Fruit fly (Drosophila melanogaster): Measurements from ENCODE around the gene Sirup.

Gene Sirup

dm6 chr2L:7989868-7990267 is 8.8 kb upstream of the Sirup start:
- TF ChIP-seq usp (GFP tag; optimal IDR thresholded peaks at IDR 0.05) (no peak), Rel (GFP tag; optimal IDR thresholded peaks at IDR 0.05) (no peak), Rel (tag; optimal IDR thresholded peaks at IDR 0.05) (no peak), jim (GFP tag; optimal IDR thresholded peaks at IDR 0.05) (no peak), Abd-B (GFP tag; optimal IDR thresholded peaks at IDR 0.05) (no peak), h (GFP tag; optimal IDR thresholded peaks at IDR 0.05) (no peak), HLH106 (tag; optimal IDR thresholded peaks at IDR 0.05) (no peak), brk (GFP tag; optimal IDR thresholded peaks at IDR 0.05) (no peak), GATAd (GFP tag; optimal IDR thresholded peaks at IDR 0.05) (no peak), Dif (GFP tag; optimal IDR thresholded peaks at IDR 0.05; ENCODE audit: partially characterized antibody) (no peak), foxo (GFP tag; optimal IDR thresholded peaks at IDR 0.05) (no peak), fru (GFP tag; optimal IDR thresholded peaks at IDR 0.05) (no peak), CG9705 (GFP tag; optimal IDR thresholded peaks at IDR 0.05) (no peak), OdsH (GFP tag; optimal IDR thresholded peaks at IDR 0.05) (no peak)

DNA sequence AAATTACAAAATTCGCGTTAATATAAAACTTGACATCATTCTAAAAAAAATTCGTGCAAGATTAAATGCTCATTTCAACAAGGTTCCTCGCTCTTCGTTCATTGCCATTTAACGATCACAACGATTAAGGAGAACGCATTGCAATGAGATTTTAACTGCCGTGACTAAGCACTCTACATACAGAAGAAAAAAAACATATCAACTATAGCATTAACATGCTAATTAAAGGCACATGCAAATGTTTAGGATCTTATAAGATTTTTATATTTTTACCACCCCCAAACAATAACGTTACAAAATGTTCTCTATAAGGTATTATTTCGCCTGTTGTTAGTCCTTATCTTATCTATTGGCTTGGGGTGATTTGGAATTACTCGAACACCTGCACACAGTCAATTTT is 7.9 kb upstream of the Sirup start:
- TF ChIP-seq HLH106 (tag; optimal IDR thresholded peaks at IDR 0.05) (no peak), Sp1 (GFP tag; optimal IDR thresholded peaks at IDR 0.05) (no peak), Abd-B (GFP tag; optimal IDR thresholded peaks at IDR 0.05) (no peak), CG9705 (GFP tag; optimal IDR thresholded peaks at IDR 0.05) (no peak), dmrt93B (GFP tag; optimal IDR thresholded peaks at IDR 0.05) (no peak), N (GFP tag; optimal IDR thresholded peaks at IDR 0.05) (no peak), pan (optimal IDR thresholded peaks at IDR 0.05) (no peak), CrebA (GFP tag; optimal IDR thresholded peaks at IDR 0.05; ENCODE audit: borderline replicate concordance) (no peak), usp (GFP tag; optimal IDR thresholded peaks at IDR 0.05) (no peak), Myc (optimal IDR thresholded peaks at IDR 0.05) (no peak), fru (GFP tag; optimal IDR thresholded peaks at IDR 0.05) (no peak)

dm6 chr2L:7991391-7991876 is 7.2 kb upstream of the Sirup start:
- TF ChIP-seq woc (GFP tag; optimal IDR thresholded peaks at IDR 0.05) (no peak), dl (GFP tag; optimal IDR thresholded peaks at IDR 0.05; ENCODE audit: insufficient read depth in 1 of 2, partially characterized antibody in 2 of 2) (peak; percentile 26 to 69), Sp1 (GFP tag; optimal IDR thresholded peaks at IDR 0.05) (no peak), brk (GFP tag; optimal IDR thresholded peaks at IDR 0.05) (no peak), tai (GFP tag; optimal IDR thresholded peaks at IDR 0.05) (no peak), lola (GFP tag; optimal IDR thresholded peaks at IDR 0.05) (no peak), Hr83 (GFP tag; optimal IDR thresholded peaks at IDR 0.05; ENCODE audit: poor library complexity, severe bottlenecking) (peak; percentile 51), Dif (GFP tag; optimal IDR thresholded peaks at IDR 0.05; ENCODE audit: partially characterized antibody) (peak; percentile 46), HLH106 (tag; optimal IDR thresholded peaks at IDR 0.05) (peak; percentile 4), Dfd (GFP tag; optimal IDR thresholded peaks at IDR 0.05) (no peak)

- TF ChIP-seq Sp1 (GFP tag; optimal IDR thresholded peaks at IDR 0.05) (peak; percentile 77), Jra (GFP tag; optimal IDR thresholded peaks at IDR 0.05) (no peak), Hr83 (GFP tag; optimal IDR thresholded peaks at IDR 0.05; ENCODE audit: poor library complexity, severe bottlenecking) (no peak), tai (GFP tag; optimal IDR thresholded peaks at IDR 0.05) (peak; percentile 75), Rel (GFP tag; optimal IDR thresholded peaks at IDR 0.05) (no peak), Rel (tag; optimal IDR thresholded peaks at IDR 0.05) (peak; percentile 55), Mio (GFP tag; optimal IDR thresholded peaks at IDR 0.05) (no peak), dsf (GFP tag; optimal IDR thresholded peaks at IDR 0.05; ENCODE audit: borderline replicate concordance) (no peak), psq (GFP tag; optimal IDR thresholded peaks at IDR 0.05) (peak; percentile 52), HLH106 (tag; optimal IDR thresholded peaks at IDR 0.05) (peak; percentile 75), dmrt93B (GFP tag; optimal IDR thresholded peaks at IDR 0.05) (peak; percentile 15), h (GFP tag; optimal IDR thresholded peaks at IDR 0.05) (peak; percentile 16), CrebA (GFP tag; optimal IDR thresholded peaks at IDR 0.05; ENCODE audit: borderline replicate concordance) (no peak), brk (GFP tag; optimal IDR thresholded peaks at IDR 0.05) (peak; percentile 46), Dif (GFP tag; optimal IDR thresholded peaks at IDR 0.05; ENCODE audit: partially characterized antibody) (no peak), br (GFP tag; optimal IDR thresholded peaks at IDR 0.05) (peak; percentile 60), rgr (GFP tag; optimal IDR thresholded peaks at IDR 0.05) (peak; percentile 55), sv (GFP tag; optimal IDR thresholded peaks at IDR 0.05) (no peak), ey (GFP tag; optimal IDR thresholded peaks at IDR 0.05) (peak; percentile 73), foxo (GFP tag; optimal IDR thresholded peaks at IDR 0.05) (peak in 1 of 2 experiments; percentile 41), Myc (optimal IDR thresholded peaks at IDR 0.05) (no peak), N (GFP tag; optimal IDR thresholded peaks at IDR 0.05) (no peak), usp (GFP tag; optimal IDR thresholded peaks at IDR 0.05) (no peak), GATAd (GFP tag; optimal IDR thresholded peaks at IDR 0.05) (no peak), CG32264 (GFP tag; optimal IDR thresholded peaks at IDR 0.05) (peak; percentile 28), Dfd (GFP tag; optimal IDR thresholded peaks at IDR 0.05) (no peak), Vsx2 (GFP tag; optimal IDR thresholded peaks at IDR 0.05; ENCODE audit: partially characterized antibody) (no peak), fru (GFP tag; optimal IDR thresholded peaks at IDR 0.05) (no peak), CG9705 (GFP tag; optimal IDR thresholded peaks at IDR 0.05) (peak; percentile 16), jim (GFP tag; optimal IDR thresholded peaks at IDR 0.05) (no peak), woc (GFP tag; optimal IDR thresholded peaks at IDR 0.05) (peak; percentile 15), dl (GFP tag; optimal IDR thresholded peaks at IDR 0.05; ENCODE audit: insufficient read depth in 1 of 2, partially characterized antibody in 2 of 2) (no peak), pan (optimal IDR thresholded peaks at IDR 0.05) (no peak), Hr78 (GFP tag; optimal IDR thresholded peaks at IDR 0.05) (no peak), Abd-B (GFP tag; optimal IDR thresholded peaks at IDR 0.05) (no peak), Hnf4 (GFP tag; optimal IDR thresholded peaks at IDR 0.05) (peak; percentile 61), lola (GFP tag; optimal IDR thresholded peaks at IDR 0.05) (no peak), OdsH (GFP tag; optimal IDR thresholded peaks at IDR 0.05) (peak; percentile 78), sage (GFP tag; optimal IDR thresholded peaks at IDR 0.05) (no peak)
Observed at dm6 chr2L:7991951-7992350, 6.7 kb upstream of the Sirup start.

Data from whole organism, wandering third instar larva.